Worm (Caenorhabditis elegans): ENCODE results near the gene algn-2.

Gene algn-2

ce11 chrII:5351799-5352198, 23.3 kb upstream of the algn-2 start, which contains the start of gene F09E5.7:
TSS of gene F09E5.7 (plus strand) at chrII:5352099.
- no peak for TF ChIP-seq ceh-44 (GFP tag; IDR thresholded peaks at IDR 0.05)
- no peak for TF ChIP-seq nhr-11 (tag; optimal IDR thresholded peaks at IDR 0.05)
- no peak for TF ChIP-seq nhr-48 (tag; optimal IDR thresholded peaks at IDR 0.05)

ce11 chrII:5353642-5354041, 21.4 kb upstream of the algn-2 start:
- TF ChIP-seq ztf-11 (tag; optimal IDR thresholded peaks at IDR 0.05) (no peak), dmd-9 (GFP tag; IDR thresholded peaks at IDR 0.05) (0 out of 2 replicates have a peak, but pooled peaks have one; percentile 28), spr-3 (GFP tag; optimal IDR thresholded peaks at IDR 0.05) (peak; percentile 83), egl-43 (GFP tag; IDR thresholded peaks at IDR 0.05) (peak; percentile 86), ama-1 (optimal IDR thresholded peaks at IDR 0.05) (no peak), madf-5 (GFP tag; IDR thresholded peaks at IDR 0.05) (peak; percentile 87 to 97), lin-1 (GFP tag; IDR thresholded peaks at IDR 0.05) (peak; percentile 73; the same call in 1 of the 2 replicates), nhr-102 (tag; optimal IDR thresholded peaks at IDR 0.05) (peak; percentile 69), lsy-2 (tag; optimal IDR thresholded peaks at IDR 0.05) (peak in 1 of 2 experiments; percentile 37), lin-29 (GFP tag; IDR thresholded peaks at IDR 0.05) (peak; percentile 65; the same call in 1 of the 2 replicates), F44E2.7 (GFP tag; IDR thresholded peaks at IDR 0.05) (peak; percentile 86; the same call in 1 of the 2 replicates), saeg-2 (GFP tag; IDR thresholded peaks at IDR 0.05) (peak; percentile 75), lin-39 (tag; optimal IDR thresholded peaks at IDR 0.05) (no peak), daf-16 (GFP tag; optimal IDR thresholded peaks at IDR 0.05) (peak; percentile 36 to 80), daf-16 (tag; optimal IDR thresholded peaks at IDR 0.05) (peak; percentile 18), nhr-42 (GFP tag; IDR thresholded peaks at IDR 0.05) (peak; percentile 69; the same call in 1 of the 2 replicates), lim-7 (GFP tag; IDR thresholded peaks at IDR 0.05) (peak; percentile 98), F26F4.8 (GFP tag; conservative IDR thresholded peaks at IDR 0.05) (peak; percentile 89), pha-4 (GFP tag; IDR thresholded peaks at IDR 0.05) (peak; percentile 88), pha-4 (tag; optimal IDR thresholded peaks at IDR 0.05) (no peak), tra-1 (GFP tag; IDR thresholded peaks at IDR 0.05) (peak; percentile 78), php-3 (GFP tag; IDR thresholded peaks at IDR 0.05) (peak; percentile 68; the same call in 1 of the 2 replicates), jun-1 (tag; optimal IDR thresholded peaks at IDR 0.05) (no peak), dve-1 (tag; optimal IDR thresholded peaks at IDR 0.05; ENCODE audit: insufficient read depth) (peak; percentile 44), T26A8.4 (GFP tag; IDR thresholded peaks at IDR 0.05) (peak; percentile 89), ctbp-1 (GFP tag; IDR thresholded peaks at IDR 0.05) (peak; percentile 89), D1046.2 (GFP tag; IDR thresholded peaks at IDR 0.05) (peak; percentile 87), F37D6.2 (tag; optimal IDR thresholded peaks at IDR 0.05) (no peak), nhr-11 (tag; optimal IDR thresholded peaks at IDR 0.05) (no peak), ZK337.2 (GFP tag; IDR thresholded peaks at IDR 0.05) (peak; percentile 60; the same call in 1 of the 2 replicates), F10B5.3 (tag; optimal IDR thresholded peaks at IDR 0.05) (peak; percentile 20), unc-130 (GFP tag; optimal IDR thresholded peaks at IDR 0.05) (peak; percentile 33), skn-1 (tag; optimal IDR thresholded peaks at IDR 0.05) (no peak), spr-1 (tag; optimal IDR thresholded peaks at IDR 0.05) (peak; percentile 54), Y105C5A.15 (GFP tag; IDR thresholded peaks at IDR 0.05) (peak; percentile 97), egl-27 (tag; optimal IDR thresholded peaks at IDR 0.05) (no peak), ceh-62 (tag; optimal IDR thresholded peaks at IDR 0.05) (no peak), rbr-2 (tag; optimal IDR thresholded peaks at IDR 0.05) (peak; percentile 38), pqm-1 (tag; optimal IDR thresholded peaks at IDR 0.05) (no peak), daf-8 (GFP tag; IDR thresholded peaks at IDR 0.05) (no peak), Y48G9A.11 (GFP tag; IDR thresholded peaks at IDR 0.05) (peak; percentile 60; the same call in 1 of the 2 replicates), set-16 (GFP tag; IDR thresholded peaks at IDR 0.05) (no peak), zip-11 (GFP tag; IDR thresholded peaks at IDR 0.05) (peak; percentile 76), dpl-1 (GFP tag; optimal IDR thresholded peaks at IDR 0.05) (no peak), snpc-1.2 (GFP tag; IDR thresholded peaks at IDR 0.05) (peak; percentile 83), nhr-41 (GFP tag; IDR thresholded peaks at IDR 0.05) (peak; percentile 81), mxl-3 (GFP tag; optimal IDR thresholded peaks at IDR 0.05) (no peak), mes-2 (tag; optimal IDR thresholded peaks at IDR 0.05; ENCODE audit: poor library complexity, severe bottlenecking) (peak; percentile 71)
